Worm (Caenorhabditis elegans): ENCODE data around the gene sqt-2.

ce11 chrII:31521-31920, 8.4 kb downstream of the sqt-2 start, which contains the start of the genes F23F1.5 and fbxc-54:
- TF ChIP-seq nhr-76 (tag; optimal IDR thresholded peaks at IDR 0.05): no peak
- TF ChIP-seq ceh-43 (GFP tag; optimal IDR thresholded peaks at IDR 0.05): no peak
- TF ChIP-seq mep-1 (tag; optimal IDR thresholded peaks at IDR 0.05): no peak
- TF ChIP-seq lin-32 (GFP tag; optimal IDR thresholded peaks at IDR 0.05): no peak
- no peak for TF ChIP-seq lin-13 (tag; optimal IDR thresholded peaks at IDR 0.05)

Measured in whole organism, mixed stage, embryonic.